Fruit fly (Drosophila melanogaster) whole organism, wandering third instar larva: ENCODE measurements around the gene CG5281.

Source experiments
- CG32264 ChIP-seq: fragments of 200-800 bp; sonication (Bioruptor generic); optimal IDR thresholded peaks from 2 replicates; lab custom pipeline; 2016; ENCODE audit warnings: missing biosample characterization, missing genetic modification characterization
- CG9705 ChIP-seq: fragments of 200-800 bp; sonication (Bioruptor generic); optimal IDR thresholded peaks from 2 replicates; lab custom pipeline; 2018; ENCODE audit warnings: missing biosample characterization, mild to moderate bottlenecking, missing genetic modification characterization
- CrebA ChIP-seq: fragments of 200-800 bp; sonication (Bioruptor generic); optimal IDR thresholded peaks from 2 replicates; lab custom pipeline; 2016; ENCODE audit warnings: missing biosample characterization, mild to moderate bottlenecking, missing genetic modification characterization, borderline replicate concordance
- Dif ChIP-seq: fragments of 200-275, 200-300 bp; sonication (Bioruptor generic); optimal IDR thresholded peaks from 2 replicates; lab custom pipeline; 2018; ENCODE audit warnings: missing biosample characterization, missing genetic modification characterization; ENCODE audit not compliant: partially characterized antibody
- GATAd ChIP-seq: sonication (Bioruptor generic); optimal IDR thresholded peaks from 2 replicates; lab custom pipeline; 2016; ENCODE audit warnings: missing biosample characterization, missing genetic modification characterization
- Hnf4 ChIP-seq: fragments of 200-800 bp; sonication (Bioruptor generic); optimal IDR thresholded peaks from 2 replicates; lab custom pipeline; 2016; ENCODE audit warnings: missing biosample characterization, mild to moderate bottlenecking, missing genetic modification characterization
- Hr78 ChIP-seq: fragments of >200 bp; optimal IDR thresholded peaks from 2 replicates; lab custom pipeline; 2017; ENCODE audit warnings: missing biosample characterization, missing genetic modification characterization
- Hr83 ChIP-seq: fragments of 200-300 bp; sonication (Bioruptor generic); optimal IDR thresholded peaks from 2 replicates; lab custom pipeline; 2016; ENCODE audit warnings: missing biosample characterization, mild to moderate bottlenecking, missing genetic modification characterization, moderate library complexity; ENCODE audit not compliant: poor library complexity, severe bottlenecking
- Jra ChIP-seq: sonication (Bioruptor generic); optimal IDR thresholded peaks from 2 replicates; lab custom pipeline; 2016; ENCODE audit warnings: missing biosample characterization, missing genetic modification characterization
- N ChIP-seq: fragments of >200 bp; optimal IDR thresholded peaks from 2 replicates; lab custom pipeline; 2018; ENCODE audit warnings: missing biosample characterization, missing external identifiers, missing genetic modification characterization
- OdsH ChIP-seq: fragments of 200-800 bp; sonication (Bioruptor generic); optimal IDR thresholded peaks from 2 replicates; lab custom pipeline; 2016; ENCODE audit warnings: missing biosample characterization, mild to moderate bottlenecking, missing genetic modification characterization
- Sp1 ChIP-seq: fragments of 200-800 bp; sonication (Bioruptor generic); optimal IDR thresholded peaks from 3 replicates; lab custom pipeline; 2019; ENCODE audit warnings: missing biosample characterization, mild to moderate bottlenecking, missing genetic modification characterization, moderate library complexity
- ey ChIP-seq: fragments of 200-800 bp; sonication (Bioruptor generic); optimal IDR thresholded peaks from 2 replicates; lab custom pipeline; 2016; ENCODE audit warnings: missing biosample characterization, missing genetic modification characterization
- fru ChIP-seq: fragments of 200-800 bp; sonication (Bioruptor generic); optimal IDR thresholded peaks from 3 replicates; lab custom pipeline; 2016; ENCODE audit warnings: missing biosample characterization, mild to moderate bottlenecking, missing genetic modification characterization
- h ChIP-seq: fragments of 200-800 bp; sonication (Bioruptor generic); optimal IDR thresholded peaks from 3 replicates; lab custom pipeline; 2016; ENCODE audit warnings: missing biosample characterization, mild to moderate bottlenecking, missing genetic modification characterization
- sage ChIP-seq: fragments of 200-800 bp; sonication (Bioruptor generic); optimal IDR thresholded peaks from 2 replicates; lab custom pipeline; 2016; ENCODE audit warnings: missing biosample characterization, mild to moderate bottlenecking, missing genetic modification characterization
- usp ChIP-seq: fragments of >200 bp; optimal IDR thresholded peaks from 2 replicates; lab custom pipeline; 2017; ENCODE audit warnings: missing biosample characterization, missing genetic modification characterization

CG5281 gene

dm6 chr3R:11469745-11470144 lies 34.1 kb downstream of the CG5281 start:
- no peak for TF ChIP-seq ey (GFP tag; lab: Kevin White, UChicago)
- no peak for TF ChIP-seq Hr78
- no peak for TF ChIP-seq Sp1 (GFP tag; lab: Kevin White, UChicago)
- TF ChIP-seq usp, result no peak
- no peak for TF ChIP-seq Dif (GFP tag; lab: Kevin White, UChicago)
- no peak for TF ChIP-seq GATAd (GFP tag; lab: Kevin White, UChicago)
- TF ChIP-seq CrebA (GFP tag; lab: Kevin White, UChicago), result no peak
- TF ChIP-seq, all 38 proteins: peak for 0

DNA sequence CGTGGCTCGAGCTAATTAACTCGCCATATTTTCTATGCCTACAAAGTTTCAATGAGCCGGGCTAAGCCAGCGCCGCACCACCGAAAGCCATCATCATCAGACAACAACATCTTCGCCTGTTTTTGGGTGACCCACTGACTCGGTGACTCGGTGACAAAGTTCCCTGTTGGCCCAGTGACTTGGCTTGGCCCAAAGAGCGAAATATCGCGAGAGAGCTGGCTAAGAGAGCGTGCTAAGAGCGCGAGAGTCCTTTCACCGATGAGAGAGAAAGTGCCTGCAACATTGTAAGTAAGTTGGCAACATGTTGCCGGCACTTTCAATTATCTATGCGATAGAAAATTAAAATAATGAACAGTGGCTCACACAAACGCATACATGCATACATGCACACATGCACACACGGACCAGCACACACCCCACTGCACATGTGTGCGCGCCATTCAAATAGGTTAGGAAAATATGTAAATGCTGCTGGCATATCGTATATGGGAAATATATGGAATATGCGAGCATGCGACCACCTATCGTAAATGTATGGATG lies 47.7 kb downstream of the CG5281 start:
- no peak for TF ChIP-seq Hr78
- no peak for TF ChIP-seq sage (GFP tag; lab: Kevin White, UChicago)
- no peak for TF ChIP-seq N
- no peak for TF ChIP-seq Jra (GFP tag; lab: Kevin White, UChicago)
- no peak for TF ChIP-seq CG9705 (GFP tag; lab: Kevin White, UChicago)
- TF ChIP-seq CG32264, result no peak
- no peak for TF ChIP-seq Hnf4 (GFP tag; lab: Kevin White, UChicago)
- TF ChIP-seq OdsH (GFP tag; lab: Kevin White, UChicago), result no peak
- TF ChIP-seq fru (GFP tag; lab: Kevin White, UChicago), result no peak
- TF ChIP-seq h (GFP tag; lab: Kevin White, UChicago), result no peak
- TF ChIP-seq Hr83 (GFP tag; lab: Kevin White, UChicago), result no peak
- no peak for TF ChIP-seq usp
- no peak for TF ChIP-seq GATAd (GFP tag; lab: Kevin White, UChicago)
